Worm (Caenorhabditis elegans) whole organism, early embryonic: ENCODE data around the gene ugt-38.

ENCODE experiments used
- F13C5.2 ChIP-seq: sonication (generic microtip); optimal IDR thresholded peaks from 2 replicates; lab custom pipeline; 2017; ENCODE audit warnings: mild to moderate bottlenecking, missing genetic modification characterization, inconsistent platforms, missing compliant biosample characterization
- aly-1 ChIP-seq: sonication (generic microtip); optimal IDR thresholded peaks from 2 replicates; lab custom pipeline; 2016; ENCODE audit warnings: missing genetic modification characterization, missing compliant biosample characterization
- ama-1 ChIP-seq: fragments of 150-350 bp; optimal IDR thresholded peaks from 2 replicates; lab custom pipeline; 2014
- ceh-13 ChIP-seq: fragments of 200-800 bp; sonication (Bioruptor generic); optimal IDR thresholded peaks from 2 replicates; lab custom pipeline; 2018; ENCODE audit warnings: mild to moderate bottlenecking, missing genetic modification characterization, missing compliant biosample characterization
- flt-1 ChIP-seq: fragments of 200-800 bp; sonication (Bioruptor generic); IDR thresholded peaks from 2 replicates; pipeline ENCODE4 v1.3.6; 2022; ENCODE audit warnings: missing genetic modification characterization, missing compliant biosample characterization
- hmbx-1 ChIP-seq: sonication (generic microtip); optimal IDR thresholded peaks from 2 replicates; lab custom pipeline; 2016; ENCODE audit warnings: mild to moderate bottlenecking, missing genetic modification characterization, missing compliant biosample characterization
- hmg-4 ChIP-seq: fragments of 200-800 bp; sonication (Bioruptor generic); optimal IDR thresholded peaks from 2 replicates; lab custom pipeline; 2018; ENCODE audit warnings: mild to moderate bottlenecking, missing genetic modification characterization, missing compliant biosample characterization
- tra-4 ChIP-seq: sonication (generic microtip); optimal IDR thresholded peaks from 2 replicates; lab custom pipeline; 2017; ENCODE audit warnings: missing genetic modification characterization, missing compliant biosample characterization

ce11 chrV:7196037-7196436 is 48.8 kb upstream of the ugt-38 start, which contains the start of gene attf-2:
- TF ChIP-seq tra-4 (tag; lab: Kevin White, UChicago) (no peak), ama-1 (lab: Kevin White, UChicago) (no peak), flt-1 (GFP tag; lab: Robert Waterston, UW) (no peak), hmbx-1 (tag; lab: Kevin White, UChicago) (no peak), aly-1 (tag; lab: Kevin White, UChicago) (no peak), F13C5.2 (no peak), ceh-13 (GFP tag; lab: Kevin White, UChicago) (no peak), hmg-4 (GFP tag; lab: Kevin White, UChicago) (no peak)
